Fruit fly (Drosophila melanogaster): Measurements from ENCODE around the gene CAH4.
A peak's percentile ranks its signal among the peaks of the same experiment; 100 is the strongest.

CAH4 gene

DNA sequence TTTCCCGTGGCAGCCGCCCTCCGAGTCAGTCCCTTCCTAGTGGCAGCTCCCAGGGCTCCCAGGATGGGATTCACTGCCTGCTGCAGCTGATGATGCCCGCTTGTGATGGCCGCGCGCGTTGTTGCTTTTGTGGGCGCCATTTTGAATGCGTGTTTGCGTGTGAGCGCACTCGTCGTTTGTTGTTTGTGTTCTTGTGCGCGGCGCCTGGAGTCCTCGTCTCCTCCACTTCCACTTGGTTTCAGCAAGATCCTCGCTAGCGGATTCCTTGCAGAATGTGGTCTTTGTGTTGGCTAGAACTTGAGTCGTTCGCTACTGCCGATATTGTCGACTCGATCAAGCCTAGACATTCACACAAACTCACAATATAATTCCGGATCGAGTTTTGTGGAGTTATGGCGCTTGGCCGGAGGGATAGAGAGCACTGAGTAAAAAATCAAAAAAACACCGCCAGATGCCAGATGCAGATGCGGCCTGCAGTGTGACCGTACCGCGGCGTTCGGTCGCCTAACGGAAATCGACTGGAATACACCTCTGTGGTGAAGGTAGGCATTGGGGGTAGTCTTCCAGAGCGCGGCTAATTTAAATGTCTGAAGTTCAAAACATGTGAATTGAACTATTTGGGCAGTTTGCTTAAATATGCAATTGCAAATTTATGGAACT is 13.2 kb upstream of the CAH4 start, which contains the start of gene CycB3:
Gene CycB3 (minus strand): TSS at position 428 of the 660 bp plus-strand sequence.
- no peak for TF ChIP-seq CG8478 (optimal IDR thresholded peaks at IDR 0.05)
- peak in 1 of 2 experiments; percentile 24 for TF ChIP-seq CTCF (optimal IDR thresholded peaks at IDR 0.05)

DNA sequence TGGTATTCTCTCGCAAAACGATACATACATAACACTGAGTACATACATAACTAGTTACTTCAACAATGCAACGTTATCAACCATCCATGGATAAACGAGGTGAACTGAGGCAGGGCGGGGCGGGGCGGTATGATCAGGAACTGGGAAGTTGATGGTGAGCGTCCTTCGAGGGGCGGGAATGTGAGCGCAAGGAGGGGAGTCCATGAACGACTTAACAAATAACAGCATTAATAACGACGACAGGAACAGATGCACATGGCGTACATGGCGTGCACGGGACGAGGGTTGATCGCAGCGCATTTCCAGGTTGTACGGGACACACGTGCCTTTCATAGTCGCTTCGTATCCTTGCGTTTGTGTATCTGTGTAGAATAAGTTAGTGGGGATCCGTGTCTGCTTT is 10.6 kb upstream of the CAH4 start:
- TF ChIP-seq CTCF (optimal IDR thresholded peaks at IDR 0.05): no peak
- no peak for TF ChIP-seq CG8478 (optimal IDR thresholded peaks at IDR 0.05)

DNA sequence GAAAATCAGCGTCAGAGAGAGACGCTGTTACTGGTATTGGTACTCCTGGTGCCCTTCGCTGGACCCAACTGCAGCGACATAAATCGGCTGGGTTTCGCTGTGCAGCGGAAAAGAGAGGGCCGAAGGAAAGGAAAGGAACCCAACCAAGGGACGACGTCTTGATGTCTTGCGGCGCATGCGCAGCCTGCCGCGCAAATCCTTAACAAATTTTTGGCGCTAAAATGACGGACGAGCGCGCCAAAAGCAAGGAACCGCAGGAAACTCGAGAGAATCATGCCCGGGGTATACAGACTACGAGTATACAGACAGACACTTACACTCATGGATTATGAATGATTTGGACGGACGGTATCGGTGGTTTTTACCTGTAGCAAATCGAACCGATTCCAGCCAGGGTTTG is 9.6 kb upstream of the CAH4 start:
- TF ChIP-seq CTCF (optimal IDR thresholded peaks at IDR 0.05): no peak
- no peak for TF ChIP-seq CG8478 (optimal IDR thresholded peaks at IDR 0.05)

DNA sequence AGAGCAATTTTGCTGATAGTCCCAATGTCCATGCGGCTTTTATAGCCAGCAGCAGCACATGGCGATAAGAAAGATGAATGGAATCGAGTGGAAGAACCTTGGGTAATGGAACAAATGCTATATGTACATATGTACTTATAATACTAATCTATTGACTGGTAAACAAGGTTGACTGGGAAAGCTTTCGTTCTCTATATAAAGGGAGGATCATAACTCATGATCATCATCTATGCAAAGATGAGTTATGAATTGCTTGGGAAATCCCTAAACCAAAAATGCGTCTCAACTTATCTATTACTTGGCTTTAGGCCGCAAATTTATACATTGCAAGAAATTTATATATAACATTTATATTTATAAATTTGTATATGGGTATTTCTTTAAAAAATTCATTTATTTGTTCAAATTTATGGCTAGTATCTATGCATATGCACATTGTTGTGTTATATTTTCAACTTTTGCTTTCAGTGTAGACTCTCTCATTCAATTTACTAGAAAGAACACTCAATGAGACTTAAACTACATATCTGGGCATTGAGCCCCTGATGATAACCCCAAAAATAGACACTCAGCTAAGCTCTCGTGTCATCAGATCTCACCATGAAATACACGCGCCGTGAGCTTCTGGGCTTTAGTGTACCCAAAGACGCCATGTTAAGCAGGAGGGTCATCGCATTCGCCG is 7.5 kb upstream of the CAH4 start, which contains the start of the genes Srg1 and Elal:
Gene Srg1 (minus strand): TSS at position 14 of the 682 bp plus-strand sequence.
Gene Elal (plus strand): TSS at position 632 of the 682 bp plus-strand sequence.
- no peak for TF ChIP-seq CTCF (optimal IDR thresholded peaks at IDR 0.05)
- TF ChIP-seq CG8478 (optimal IDR thresholded peaks at IDR 0.05): no peak

- TF ChIP-seq CG8478 (optimal IDR thresholded peaks at IDR 0.05) (no peak), CTCF (optimal IDR thresholded peaks at IDR 0.05) (no peak)
Measured at dm6 chr3R:24863894-24864293, 6.5 kb upstream of the CAH4 start.

DNA sequence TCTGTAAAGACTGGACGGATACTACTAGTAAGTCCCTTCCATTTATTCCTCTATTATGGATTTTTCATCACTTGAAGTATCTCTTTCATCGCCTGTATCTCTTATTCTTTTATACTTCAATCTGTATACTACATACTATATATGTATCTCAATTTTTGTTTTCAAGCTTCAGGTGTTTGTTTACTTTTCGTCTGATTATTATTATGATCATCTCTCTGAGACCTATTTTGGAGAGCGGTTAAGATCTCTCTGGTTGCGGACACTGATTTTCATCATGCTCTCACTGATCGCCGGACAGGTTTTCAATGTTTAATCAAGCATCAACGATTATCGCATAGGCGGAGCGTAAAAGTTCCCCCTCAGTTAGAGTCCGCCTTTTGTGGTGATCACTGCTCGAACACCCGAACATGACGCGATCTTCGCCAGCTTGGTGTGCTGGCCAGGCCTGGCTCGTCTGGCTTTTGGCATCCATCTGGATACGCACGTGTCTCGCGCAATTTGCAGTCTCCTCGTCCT is 5.3 kb upstream of the CAH4 start, which contains the start of gene CG7016:
Gene CG7016 (plus strand): TSS at position 358 of the 516 bp plus-strand sequence.
- TF ChIP-seq CTCF (optimal IDR thresholded peaks at IDR 0.05): no peak
- TF ChIP-seq CG8478 (optimal IDR thresholded peaks at IDR 0.05): no peak

DNA sequence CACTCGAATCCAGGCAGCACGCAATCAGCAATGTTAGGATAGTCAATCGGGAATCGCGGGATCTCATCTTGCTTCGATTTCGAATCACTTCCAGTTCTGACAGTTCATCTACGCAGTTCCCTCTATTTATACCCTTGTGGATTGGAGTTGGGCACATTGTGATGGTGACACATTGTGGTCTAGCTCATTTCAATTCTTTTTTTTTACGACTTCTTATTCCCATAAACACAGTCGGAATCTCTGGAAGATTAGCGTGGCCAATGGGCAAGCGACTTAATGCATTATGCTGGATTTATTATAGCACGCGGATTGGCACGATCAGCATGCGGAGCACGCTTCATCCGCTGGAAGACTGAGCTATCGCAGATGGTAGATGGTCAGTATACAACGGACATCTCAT is 4.7 kb upstream of the CAH4 start, which contains the start of gene CG13640:
Gene CG13640 (minus strand): TSS at position 101 of the 400 bp plus-strand sequence.
- TF ChIP-seq CG8478 (optimal IDR thresholded peaks at IDR 0.05): no peak
- no peak for TF ChIP-seq CTCF (optimal IDR thresholded peaks at IDR 0.05)

- TF ChIP-seq CTCF (optimal IDR thresholded peaks at IDR 0.05): no peak
- no peak for TF ChIP-seq CG8478 (optimal IDR thresholded peaks at IDR 0.05)
Measured at dm6 chr3R:24860316-24860826, 3.0 kb upstream of the CAH4 start, which contains the start of gene CG13639. Gene CG13639 (minus strand): TSS chr3R:24860366.

dm6 chr3R:24859701-24860100 is 2.3 kb upstream of the CAH4 start, which contains the start of gene ppk22:
Gene ppk22 (minus strand): TSS chr3R:24859801.
- no peak for TF ChIP-seq CG8478 (optimal IDR thresholded peaks at IDR 0.05)

dm6 chr3R:24856143-24856542 is 1.2 kb downstream of the CAH4 start, which contains the start of gene HDAC11:
Gene HDAC11 (minus strand): TSS chr3R:24856243.
- TF ChIP-seq CTCF (optimal IDR thresholded peaks at IDR 0.05) (no peak), CG8478 (optimal IDR thresholded peaks at IDR 0.05) (no peak)

DNA sequence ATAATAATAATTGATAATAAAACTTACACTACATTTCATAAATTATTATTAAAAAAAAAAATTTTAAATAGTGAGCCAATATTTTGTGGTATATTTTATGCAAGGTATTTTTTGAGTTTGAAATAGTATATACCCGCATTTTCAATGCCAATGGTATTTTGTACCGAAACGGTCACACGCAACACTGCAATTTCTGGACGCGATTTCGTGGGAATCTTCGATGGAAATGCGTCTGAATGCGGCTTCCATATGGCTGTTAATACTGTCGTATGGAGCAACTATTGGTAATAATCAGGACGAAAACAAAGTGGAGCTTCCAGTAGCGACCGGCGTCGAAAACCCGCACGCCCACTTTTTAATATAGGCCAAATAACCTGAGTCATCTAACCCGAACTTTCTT is 5.9 kb downstream of the CAH4 start, which contains the start of gene Nct:
Gene Nct (plus strand): TSS at position 173 of the 400 bp plus-strand sequence.
- TF ChIP-seq CTCF (optimal IDR thresholded peaks at IDR 0.05) (no peak), CG8478 (optimal IDR thresholded peaks at IDR 0.05) (no peak)

DNA sequence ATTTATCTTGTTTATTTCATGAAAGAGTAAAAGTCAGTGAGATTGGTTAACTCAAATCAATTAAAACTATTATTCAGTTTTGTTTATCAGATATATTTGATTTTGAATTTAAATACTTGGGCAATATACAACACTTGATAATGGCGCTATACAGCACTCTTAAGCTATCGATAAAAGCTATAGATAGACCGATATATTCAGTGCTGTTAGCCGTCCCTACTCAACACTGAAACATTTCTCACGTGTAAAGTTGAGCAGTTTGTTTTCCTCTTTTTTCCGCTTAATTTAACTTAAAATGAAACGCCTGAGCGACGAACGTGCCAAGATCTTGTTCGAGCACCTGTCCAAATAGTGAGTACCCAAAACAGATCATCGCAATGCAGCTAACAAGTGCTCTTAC is 6.9 kb downstream of the CAH4 start, which contains the start of gene CG7006:
Gene CG7006 (plus strand): TSS at position 208 of the 400 bp plus-strand sequence.
- TF ChIP-seq CTCF (optimal IDR thresholded peaks at IDR 0.05) (no peak), CG8478 (optimal IDR thresholded peaks at IDR 0.05) (no peak)

DNA sequence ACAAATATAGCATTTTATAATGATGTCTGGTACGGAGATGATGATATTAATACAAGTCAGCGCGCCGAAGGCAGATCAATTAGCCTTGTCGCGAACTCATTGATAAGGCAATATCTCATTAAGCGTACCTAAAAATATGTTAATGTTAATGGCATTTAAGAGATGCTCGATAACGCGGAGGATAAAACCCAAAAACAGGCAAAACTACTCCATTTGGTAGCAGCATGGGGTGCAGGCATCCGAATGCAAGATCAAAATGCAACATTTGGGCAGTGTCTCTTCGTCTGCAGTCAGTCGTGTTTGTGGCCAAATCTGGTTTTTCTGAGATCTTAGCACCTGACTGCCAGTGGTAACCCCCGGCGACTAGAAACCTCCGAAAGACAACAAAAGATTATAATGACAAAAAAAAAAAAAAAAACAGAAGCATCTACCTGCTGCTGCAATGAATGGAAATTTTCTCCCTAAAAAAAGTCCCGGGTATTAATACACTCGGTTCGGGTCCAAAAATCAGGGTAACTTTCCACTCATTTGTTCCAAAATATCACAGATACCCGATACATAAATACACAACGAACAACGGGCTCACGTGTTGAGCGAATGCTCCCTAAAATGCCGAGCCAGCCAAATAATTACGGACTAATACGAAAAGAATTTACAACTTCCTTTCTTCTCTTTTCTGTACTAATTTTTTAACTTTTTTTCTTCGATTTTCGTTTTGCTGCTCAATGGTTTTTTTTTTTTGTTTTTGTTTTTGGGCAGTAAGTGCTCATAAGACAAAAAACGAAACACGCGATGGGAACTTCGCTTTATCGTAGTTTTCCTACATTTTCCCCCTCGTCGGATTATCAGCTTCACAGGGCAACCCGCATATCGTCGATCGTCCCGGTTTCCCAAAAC is 11.2 kb downstream of the CAH4 start:
- TF ChIP-seq CTCF (optimal IDR thresholded peaks at IDR 0.05) (no peak), CG8478 (optimal IDR thresholded peaks at IDR 0.05) (no peak)

- no peak for TF ChIP-seq CG8478 (optimal IDR thresholded peaks at IDR 0.05)
- TF ChIP-seq CTCF (optimal IDR thresholded peaks at IDR 0.05): no peak
Measured at dm6 chr3R:24845148-24845547, 12.2 kb downstream of the CAH4 start.
